Fruit fly (Drosophila melanogaster) whole organism, wandering third instar larva: ENCODE data around the gene spri.

ENCODE experiments used
- Abd-B ChIP-seq: fragments of >200 bp; optimal IDR thresholded peaks from 2 replicates; lab custom pipeline; 2017; ENCODE audit warnings: missing biosample characterization, missing genetic modification characterization
- CG9705 ChIP-seq: fragments of 200-800 bp; sonication (Bioruptor generic); optimal IDR thresholded peaks from 2 replicates; lab custom pipeline; 2018; ENCODE audit warnings: missing biosample characterization, mild to moderate bottlenecking, missing genetic modification characterization
- Dif ChIP-seq: fragments of 200-275, 200-300 bp; sonication (Bioruptor generic); optimal IDR thresholded peaks from 2 replicates; lab custom pipeline; 2018; ENCODE audit warnings: missing biosample characterization, missing genetic modification characterization; ENCODE audit not compliant: partially characterized antibody
- GATAd ChIP-seq: sonication (Bioruptor generic); optimal IDR thresholded peaks from 2 replicates; lab custom pipeline; 2016; ENCODE audit warnings: missing biosample characterization, missing genetic modification characterization
- HLH106 ChIP-seq: fragments of 200-800 bp; optimal IDR thresholded peaks from 3 replicates; lab custom pipeline; 2019; ENCODE audit warnings: missing biosample characterization, mild to moderate bottlenecking, missing genetic modification characterization, moderate library complexity
- Hnf4 ChIP-seq: fragments of 200-800 bp; sonication (Bioruptor generic); optimal IDR thresholded peaks from 2 replicates; lab custom pipeline; 2016; ENCODE audit warnings: missing biosample characterization, mild to moderate bottlenecking, missing genetic modification characterization
- Hr78 ChIP-seq: fragments of >200 bp; optimal IDR thresholded peaks from 2 replicates; lab custom pipeline; 2017; ENCODE audit warnings: missing biosample characterization, missing genetic modification characterization
- Jra ChIP-seq: sonication (Bioruptor generic); optimal IDR thresholded peaks from 2 replicates; lab custom pipeline; 2016; ENCODE audit warnings: missing biosample characterization, missing genetic modification characterization
- Mio ChIP-seq: sonication (Bioruptor generic); optimal IDR thresholded peaks from 2 replicates; lab custom pipeline; 2016; ENCODE audit warnings: missing biosample characterization, missing genetic modification characterization
- Myc ChIP-seq: fragments of >200 bp; optimal IDR thresholded peaks from 2 replicates; lab custom pipeline; 2017
- N ChIP-seq: fragments of >200 bp; optimal IDR thresholded peaks from 2 replicates; lab custom pipeline; 2018; ENCODE audit warnings: missing biosample characterization, missing external identifiers, missing genetic modification characterization
- OdsH ChIP-seq: fragments of 200-800 bp; sonication (Bioruptor generic); optimal IDR thresholded peaks from 2 replicates; lab custom pipeline; 2016; ENCODE audit warnings: missing biosample characterization, mild to moderate bottlenecking, missing genetic modification characterization
- Rel ChIP-seq, 2 experiments: fragments of 200-800 bp; sonication (Bioruptor generic) in 1 of 2; optimal IDR thresholded peaks; 2 replicates in 1 of 2; 3 replicates in 1 of 2; lab custom pipeline; 2016 to 2019; ENCODE audit warnings: mild to moderate bottlenecking in 2 of 2, missing biosample characterization in 2 of 2, missing genetic modification characterization in 2 of 2, moderate library complexity in 1 of 2
- dl ChIP-seq, 2 experiments: fragments of 175-275, 200-275 bp in 1 of 2; fragments of 200-275 bp in 1 of 2; sonication (Bioruptor generic); optimal IDR thresholded peaks; lab custom pipeline; 2018; ENCODE audit warnings: mild to moderate bottlenecking in 2 of 2, missing biosample characterization in 2 of 2, missing genetic modification characterization in 2 of 2, moderate library complexity in 2 of 2; ENCODE audit not compliant: partially characterized antibody in 2 of 2, insufficient read depth in 1 of 2
- dmrt93B ChIP-seq: fragments of 200-800 bp; sonication (Bioruptor generic); optimal IDR thresholded peaks from 2 replicates; lab custom pipeline; 2018; ENCODE audit warnings: missing biosample characterization, mild to moderate bottlenecking, missing genetic modification characterization
- ey ChIP-seq: fragments of 200-800 bp; sonication (Bioruptor generic); optimal IDR thresholded peaks from 2 replicates; lab custom pipeline; 2016; ENCODE audit warnings: missing biosample characterization, missing genetic modification characterization
- foxo ChIP-seq, 2 experiments: fragments of 200-800 bp; sonication (Bioruptor generic); optimal IDR thresholded peaks; 2 replicates in 1 of 2; 3 replicates in 1 of 2; lab custom pipeline; 2016 to 2017; ENCODE audit warnings: missing biosample characterization in 2 of 2, missing genetic modification characterization in 2 of 2
- h ChIP-seq: fragments of 200-800 bp; sonication (Bioruptor generic); optimal IDR thresholded peaks from 3 replicates; lab custom pipeline; 2016; ENCODE audit warnings: missing biosample characterization, mild to moderate bottlenecking, missing genetic modification characterization
- lola ChIP-seq: fragments of >200 bp; optimal IDR thresholded peaks from 2 replicates; lab custom pipeline; 2017; ENCODE audit warnings: missing biosample characterization, missing genetic modification characterization
- pan ChIP-seq: fragments of >200 bp; optimal IDR thresholded peaks from 2 replicates; lab custom pipeline; 2017
- psq ChIP-seq: fragments of 200-800 bp; sonication (Bioruptor generic); optimal IDR thresholded peaks from 3 replicates; lab custom pipeline; 2017; ENCODE audit warnings: missing biosample characterization, mild to moderate bottlenecking, missing genetic modification characterization, moderate library complexity
- rgr ChIP-seq: fragments of 200-800 bp; sonication (Bioruptor generic); optimal IDR thresholded peaks from 3 replicates; lab custom pipeline; 2016; ENCODE audit warnings: missing biosample characterization, mild to moderate bottlenecking, missing genetic modification characterization
- sage ChIP-seq: fragments of 200-800 bp; sonication (Bioruptor generic); optimal IDR thresholded peaks from 2 replicates; lab custom pipeline; 2016; ENCODE audit warnings: missing biosample characterization, mild to moderate bottlenecking, missing genetic modification characterization
- sv ChIP-seq: fragments of 200-800 bp; sonication (Bioruptor generic); optimal IDR thresholded peaks from 3 replicates; lab custom pipeline; 2016; ENCODE audit warnings: missing biosample characterization, missing genetic modification characterization
- tai ChIP-seq: sonication (Bioruptor generic); optimal IDR thresholded peaks from 2 replicates; lab custom pipeline; 2016; ENCODE audit warnings: missing biosample characterization, missing genetic modification characterization
- usp ChIP-seq: fragments of >200 bp; optimal IDR thresholded peaks from 2 replicates; lab custom pipeline; 2017; ENCODE audit warnings: missing biosample characterization, missing genetic modification characterization
- woc ChIP-seq: sonication (Bioruptor generic); optimal IDR thresholded peaks from 2 replicates; lab custom pipeline; 2016; ENCODE audit warnings: missing biosample characterization, mild to moderate bottlenecking, missing genetic modification characterization

The spri gene

dm6 chrX:10602057-10602764 lies 17.0 kb upstream of the spri start, which contains the start of gene CG1628:
Gene CG1628 (minus strand): TSS chrX:10602714.
- no peak for TF ChIP-seq sage (GFP tag; lab: Kevin White, UChicago)
- no peak for TF ChIP-seq Abd-B
- TF ChIP-seq dmrt93B (GFP tag; lab: Kevin White, UChicago) = peak; percentile 0

- TF ChIP-seq ey = no peak
- no peak for TF ChIP-seq lola (GFP tag; lab: Kevin White, UChicago)
- TF ChIP-seq N (GFP tag; lab: Kevin White, UChicago) = no peak
- peak; percentile 44 for TF ChIP-seq rgr (GFP tag; lab: Kevin White, UChicago)
- TF ChIP-seq Mio (GFP tag; lab: Kevin White, UChicago) = no peak
- no peak for TF ChIP-seq OdsH (GFP tag; lab: Kevin White, UChicago)
- no peak for TF ChIP-seq sv (GFP tag; lab: Kevin White, UChicago)
- TF ChIP-seq Rel (GFP tag; optimal IDR thresholded peaks at IDR 0.05; lab: Kevin White, UChicago) = no peak
- TF ChIP-seq Rel (tag; optimal IDR thresholded peaks at IDR 0.05; lab: Kevin White, UChicago) = no peak
- TF ChIP-seq sage (GFP tag; lab: Kevin White, UChicago) = no peak
- peak; percentile 28 for TF ChIP-seq psq (GFP tag; lab: Kevin White, UChicago)
- TF ChIP-seq foxo (GFP tag; optimal IDR thresholded peaks at IDR 0.05; lab: Kevin White, UChicago) = peak in 1 of 2 experiments; percentile 32
- peak; percentile 43 for TF ChIP-seq HLH106
- TF ChIP-seq h (GFP tag; lab: Kevin White, UChicago) = no peak
- TF ChIP-seq usp (GFP tag; lab: Kevin White, UChicago) = no peak
- no peak for TF ChIP-seq woc
- TF ChIP-seq, all 38 proteins: peak for 4
Measured at dm6 chrX:10601479-10601921, 16.3 kb upstream of the spri start.

dm6 chrX:10600254-10600916 lies 15.2 kb upstream of the spri start:
- no peak for TF ChIP-seq Rel (GFP tag; optimal IDR thresholded peaks at IDR 0.05; lab: Kevin White, UChicago)
- TF ChIP-seq Rel (tag; optimal IDR thresholded peaks at IDR 0.05; lab: Kevin White, UChicago) = no peak
- peak; percentile 31 for TF ChIP-seq ey
- peak; percentile 11 for TF ChIP-seq sv (GFP tag; lab: Kevin White, UChicago)
- TF ChIP-seq, all 38 proteins: peak for 2

- TF ChIP-seq sv (GFP tag; lab: Kevin White, UChicago) (no peak), Hr78 (no peak), Rel (GFP tag; optimal IDR thresholded peaks at IDR 0.05; lab: Kevin White, UChicago) (no peak), Rel (tag; optimal IDR thresholded peaks at IDR 0.05; lab: Kevin White, UChicago) (no peak), Dif (GFP tag; lab: Kevin White, UChicago) (no peak), Abd-B (no peak), dl (GFP tag; optimal IDR thresholded peaks at IDR 0.05; lab: Kevin White, UChicago; ENCODE audit: insufficient read depth in 1 of 2, partially characterized antibody in 2 of 2) (no peak), rgr (GFP tag; lab: Kevin White, UChicago) (no peak), sage (GFP tag; lab: Kevin White, UChicago) (no peak), Hnf4 (no peak), foxo (GFP tag; optimal IDR thresholded peaks at IDR 0.05; lab: Kevin White, UChicago) (no peak), lola (GFP tag; lab: Kevin White, UChicago) (no peak), pan (lab: Kevin White, UChicago) (no peak), dmrt93B (GFP tag; lab: Kevin White, UChicago) (no peak), usp (GFP tag; lab: Kevin White, UChicago) (no peak), Jra (GFP tag; lab: Kevin White, UChicago) (no peak), psq (GFP tag; lab: Kevin White, UChicago) (no peak), GATAd (GFP tag; lab: Kevin White, UChicago) (no peak), HLH106 (no peak)
Measured at dm6 chrX:10599318-10599717, 14.1 kb upstream of the spri start.

dm6 chrX:10595813-10596212 lies 10.6 kb upstream of the spri start, which contains the start of the genes Hmr and CG2124:
Gene Hmr (minus strand): TSS chrX:10595855.
Gene CG2124 (plus strand): TSS chrX:10596122.
- no peak for TF ChIP-seq sv (GFP tag; lab: Kevin White, UChicago)
- no peak for TF ChIP-seq N (GFP tag; lab: Kevin White, UChicago)
- TF ChIP-seq CG9705 (GFP tag; lab: Kevin White, UChicago) = no peak
- TF ChIP-seq ey = no peak

dm6 chrX:10588789-10589188 lies 3.6 kb upstream of the spri start, which contains the start of gene Rab9D:
Gene Rab9D (plus strand): TSS chrX:10589089.
- no peak for TF ChIP-seq Myc
- TF ChIP-seq usp (GFP tag; lab: Kevin White, UChicago) = no peak
- no peak for TF ChIP-seq tai (GFP tag; lab: Kevin White, UChicago)
